Fruit fly (Drosophila melanogaster) whole organism, pupa: ENCODE measurements around the gene CG10730.

ENCODE experiments used
- CG10348 ChIP-seq: fragments of 200-800 bp; sonication (Bioruptor generic); IDR thresholded peaks from 2 replicates; pipeline ENCODE4 v1.3.6; 2022; ENCODE audit warnings: missing biosample characterization, missing genetic modification characterization
- CG4496 ChIP-seq: fragments of 200-800 bp; sonication (Bioruptor generic); IDR thresholded peaks from 3 replicates; pipeline ENCODE4 v1.3.6; 2022; ENCODE audit warnings: missing biosample characterization, missing genetic modification characterization
- CG8159 ChIP-seq: fragments of 200-800 bp; sonication (Bioruptor generic); optimal IDR thresholded peaks from 3 replicates; lab custom pipeline; 2018; ENCODE audit warnings: missing biosample characterization, mild to moderate bottlenecking, missing genetic modification characterization, moderate library complexity
- D1 ChIP-seq: fragments of 200-800 bp; sonication (Bioruptor generic); optimal IDR thresholded peaks from 2 replicates; lab custom pipeline; 2018; ENCODE audit warnings: missing biosample characterization, mild to moderate bottlenecking, missing genetic modification characterization, moderate library complexity
- Pif1B ChIP-seq: fragments of 200-800 bp; sonication (Bioruptor generic); optimal IDR thresholded peaks from 3 replicates; lab custom pipeline; 2016; ENCODE audit warnings: missing biosample characterization, missing genetic modification characterization
- rn ChIP-seq: fragments of 200-800 bp; sonication (Bioruptor generic); IDR thresholded peaks from 2 replicates; pipeline ENCODE4 v1.3.6; 2022; ENCODE audit warnings: missing biosample characterization, missing genetic modification characterization

dm6 chr2L:20061018-20061657, 10.9 kb downstream of the CG10730 start, which contains the start of the genes barr and lok:
- no peak for TF ChIP-seq Pif1B (GFP tag; lab: Kevin White, UChicago)
- TF ChIP-seq CG8159: peak; percentile 37
- no peak for TF ChIP-seq rn (GFP tag; lab: Robert Waterston, UW)
- no peak for TF ChIP-seq CG4496 (GFP tag; lab: Robert Waterston, UW)
- TF ChIP-seq CG10348 (GFP tag; lab: Robert Waterston, UW): no peak
- no peak for TF ChIP-seq D1 (tag; lab: Kevin White, UChicago)
